Fruit fly (Drosophila melanogaster) whole organism, wandering third instar larva: ENCODE results near the gene fliI.

Experiments
- Abd-B ChIP-seq: fragments of >200 bp; optimal IDR thresholded peaks from 2 replicates; lab custom pipeline; 2017; ENCODE audit warnings: missing biosample characterization, missing genetic modification characterization
- CG32264 ChIP-seq: fragments of 200-800 bp; sonication (Bioruptor generic); optimal IDR thresholded peaks from 2 replicates; lab custom pipeline; 2016; ENCODE audit warnings: missing biosample characterization, missing genetic modification characterization
- CG9705 ChIP-seq: fragments of 200-800 bp; sonication (Bioruptor generic); optimal IDR thresholded peaks from 2 replicates; lab custom pipeline; 2018; ENCODE audit warnings: missing biosample characterization, mild to moderate bottlenecking, missing genetic modification characterization
- Dfd ChIP-seq: fragments of >200 bp; optimal IDR thresholded peaks from 2 replicates; lab custom pipeline; 2017; ENCODE audit warnings: missing biosample characterization, missing genetic modification characterization
- HLH106 ChIP-seq: fragments of 200-800 bp; optimal IDR thresholded peaks from 3 replicates; lab custom pipeline; 2019; ENCODE audit warnings: missing biosample characterization, mild to moderate bottlenecking, missing genetic modification characterization, moderate library complexity
- Hnf4 ChIP-seq: fragments of 200-800 bp; sonication (Bioruptor generic); optimal IDR thresholded peaks from 2 replicates; lab custom pipeline; 2016; ENCODE audit warnings: missing biosample characterization, mild to moderate bottlenecking, missing genetic modification characterization
- Hr78 ChIP-seq: fragments of >200 bp; optimal IDR thresholded peaks from 2 replicates; lab custom pipeline; 2017; ENCODE audit warnings: missing biosample characterization, missing genetic modification characterization
- Hr83 ChIP-seq: fragments of 200-300 bp; sonication (Bioruptor generic); optimal IDR thresholded peaks from 2 replicates; lab custom pipeline; 2016; ENCODE audit warnings: missing biosample characterization, mild to moderate bottlenecking, missing genetic modification characterization, moderate library complexity; ENCODE audit not compliant: poor library complexity, severe bottlenecking
- Jra ChIP-seq: sonication (Bioruptor generic); optimal IDR thresholded peaks from 2 replicates; lab custom pipeline; 2016; ENCODE audit warnings: missing biosample characterization, missing genetic modification characterization
- Mio ChIP-seq: sonication (Bioruptor generic); optimal IDR thresholded peaks from 2 replicates; lab custom pipeline; 2016; ENCODE audit warnings: missing biosample characterization, missing genetic modification characterization
- Myc ChIP-seq: fragments of >200 bp; optimal IDR thresholded peaks from 2 replicates; lab custom pipeline; 2017
- N ChIP-seq: fragments of >200 bp; optimal IDR thresholded peaks from 2 replicates; lab custom pipeline; 2018; ENCODE audit warnings: missing biosample characterization, missing external identifiers, missing genetic modification characterization
- OdsH ChIP-seq: fragments of 200-800 bp; sonication (Bioruptor generic); optimal IDR thresholded peaks from 2 replicates; lab custom pipeline; 2016; ENCODE audit warnings: missing biosample characterization, mild to moderate bottlenecking, missing genetic modification characterization
- Rel ChIP-seq, 2 experiments: fragments of 200-800 bp; sonication (Bioruptor generic) in 1 of 2; optimal IDR thresholded peaks; 2 replicates in 1 of 2; 3 replicates in 1 of 2; lab custom pipeline; 2016 to 2019; ENCODE audit warnings: mild to moderate bottlenecking in 2 of 2, missing biosample characterization in 2 of 2, missing genetic modification characterization in 2 of 2, moderate library complexity in 1 of 2
- Sp1 ChIP-seq: fragments of 200-800 bp; sonication (Bioruptor generic); optimal IDR thresholded peaks from 3 replicates; lab custom pipeline; 2019; ENCODE audit warnings: missing biosample characterization, mild to moderate bottlenecking, missing genetic modification characterization, moderate library complexity
- Vsx2 ChIP-seq: fragments of 200-300, 225-300 bp; sonication (Bioruptor generic); optimal IDR thresholded peaks from 2 replicates; lab custom pipeline; 2018; ENCODE audit warnings: missing biosample characterization, missing genetic modification characterization; ENCODE audit not compliant: partially characterized antibody
- br ChIP-seq: fragments of 200-800 bp; sonication (Bioruptor generic); optimal IDR thresholded peaks from 2 replicates; lab custom pipeline; 2016; ENCODE audit warnings: missing biosample characterization, missing genetic modification characterization
- brk ChIP-seq: fragments of 200-800 bp; sonication (Bioruptor generic); optimal IDR thresholded peaks from 2 replicates; lab custom pipeline; 2016; ENCODE audit warnings: missing biosample characterization, mild to moderate bottlenecking, missing genetic modification characterization
- dl ChIP-seq, 2 experiments: fragments of 175-275, 200-275 bp in 1 of 2; fragments of 200-275 bp in 1 of 2; sonication (Bioruptor generic); optimal IDR thresholded peaks; lab custom pipeline; 2018; ENCODE audit warnings: mild to moderate bottlenecking in 2 of 2, missing biosample characterization in 2 of 2, missing genetic modification characterization in 2 of 2, moderate library complexity in 2 of 2; ENCODE audit not compliant: partially characterized antibody in 2 of 2, insufficient read depth in 1 of 2
- dmrt93B ChIP-seq: fragments of 200-800 bp; sonication (Bioruptor generic); optimal IDR thresholded peaks from 2 replicates; lab custom pipeline; 2018; ENCODE audit warnings: missing biosample characterization, mild to moderate bottlenecking, missing genetic modification characterization
- ey ChIP-seq: fragments of 200-800 bp; sonication (Bioruptor generic); optimal IDR thresholded peaks from 2 replicates; lab custom pipeline; 2016; ENCODE audit warnings: missing biosample characterization, missing genetic modification characterization
- foxo ChIP-seq, 2 experiments: fragments of 200-800 bp; sonication (Bioruptor generic); optimal IDR thresholded peaks; 2 replicates in 1 of 2; 3 replicates in 1 of 2; lab custom pipeline; 2016 to 2017; ENCODE audit warnings: missing biosample characterization in 2 of 2, missing genetic modification characterization in 2 of 2
- fru ChIP-seq: fragments of 200-800 bp; sonication (Bioruptor generic); optimal IDR thresholded peaks from 3 replicates; lab custom pipeline; 2016; ENCODE audit warnings: missing biosample characterization, mild to moderate bottlenecking, missing genetic modification characterization
- h ChIP-seq: fragments of 200-800 bp; sonication (Bioruptor generic); optimal IDR thresholded peaks from 3 replicates; lab custom pipeline; 2016; ENCODE audit warnings: missing biosample characterization, mild to moderate bottlenecking, missing genetic modification characterization
- jim ChIP-seq: fragments of 175-275, 200-325 bp; sonication (Bioruptor generic); optimal IDR thresholded peaks from 2 replicates; lab custom pipeline; 2016; ENCODE audit warnings: missing biosample characterization, mild to moderate bottlenecking, missing genetic modification characterization
- lola ChIP-seq: fragments of >200 bp; optimal IDR thresholded peaks from 2 replicates; lab custom pipeline; 2017; ENCODE audit warnings: missing biosample characterization, missing genetic modification characterization
- pan ChIP-seq: fragments of >200 bp; optimal IDR thresholded peaks from 2 replicates; lab custom pipeline; 2017
- psq ChIP-seq: fragments of 200-800 bp; sonication (Bioruptor generic); optimal IDR thresholded peaks from 3 replicates; lab custom pipeline; 2017; ENCODE audit warnings: missing biosample characterization, mild to moderate bottlenecking, missing genetic modification characterization, moderate library complexity
- rgr ChIP-seq: fragments of 200-800 bp; sonication (Bioruptor generic); optimal IDR thresholded peaks from 3 replicates; lab custom pipeline; 2016; ENCODE audit warnings: missing biosample characterization, mild to moderate bottlenecking, missing genetic modification characterization
- sage ChIP-seq: fragments of 200-800 bp; sonication (Bioruptor generic); optimal IDR thresholded peaks from 2 replicates; lab custom pipeline; 2016; ENCODE audit warnings: missing biosample characterization, mild to moderate bottlenecking, missing genetic modification characterization
- sv ChIP-seq: fragments of 200-800 bp; sonication (Bioruptor generic); optimal IDR thresholded peaks from 3 replicates; lab custom pipeline; 2016; ENCODE audit warnings: missing biosample characterization, missing genetic modification characterization
- usp ChIP-seq: fragments of >200 bp; optimal IDR thresholded peaks from 2 replicates; lab custom pipeline; 2017; ENCODE audit warnings: missing biosample characterization, missing genetic modification characterization
- woc ChIP-seq: sonication (Bioruptor generic); optimal IDR thresholded peaks from 2 replicates; lab custom pipeline; 2016; ENCODE audit warnings: missing biosample characterization, mild to moderate bottlenecking, missing genetic modification characterization

The fliI gene

dm6 chrX:21351210-21351824 is 11.8 kb downstream of the fliI start:
- TF ChIP-seq psq (GFP tag; lab: Kevin White, UChicago) (peak; percentile 5), brk (GFP tag; lab: Kevin White, UChicago) (no peak), foxo (GFP tag; optimal IDR thresholded peaks at IDR 0.05; lab: Kevin White, UChicago) (no peak), Dfd (GFP tag; lab: Kevin White, UChicago) (no peak), jim (GFP tag; lab: Kevin White, UChicago) (no peak), br (no peak), Abd-B (GFP tag; lab: Kevin White, UChicago) (no peak), lola (GFP tag; lab: Kevin White, UChicago) (no peak), sage (GFP tag; lab: Kevin White, UChicago) (no peak), CG9705 (GFP tag; lab: Kevin White, UChicago) (no peak), pan (no peak), ey (GFP tag; lab: Kevin White, UChicago) (no peak), Rel (GFP tag; optimal IDR thresholded peaks at IDR 0.05; lab: Kevin White, UChicago) (no peak), Rel (tag; optimal IDR thresholded peaks at IDR 0.05; lab: Kevin White, UChicago) (peak; percentile 43), HLH106 (no peak), Sp1 (GFP tag; lab: Kevin White, UChicago) (no peak), dl (GFP tag; optimal IDR thresholded peaks at IDR 0.05; lab: Kevin White, UChicago; ENCODE audit: insufficient read depth in 1 of 2, partially characterized antibody in 2 of 2) (no peak), h (no peak), fru (GFP tag; lab: Kevin White, UChicago) (no peak), OdsH (GFP tag; lab: Kevin White, UChicago) (no peak), dmrt93B (GFP tag; lab: Kevin White, UChicago) (no peak), woc (GFP tag; lab: Kevin White, UChicago) (peak; percentile 87), Mio (GFP tag; lab: Kevin White, UChicago) (no peak), CG32264 (GFP tag; lab: Kevin White, UChicago) (no peak), N (GFP tag; lab: Kevin White, UChicago) (peak; percentile 70), Jra (GFP tag; lab: Kevin White, UChicago) (peak; percentile 5), Hr78 (GFP tag; lab: Kevin White, UChicago) (no peak), Myc (lab: Kevin White, UChicago) (peak; percentile 97), Vsx2 (GFP tag; lab: Kevin White, UChicago) (no peak), rgr (GFP tag; lab: Kevin White, UChicago) (no peak), Hr83 (no peak), sv (GFP tag; lab: Kevin White, UChicago) (no peak), Hnf4 (no peak)

dm6 chrX:21353541-21353940 is 14.0 kb downstream of the fliI start:
- TF ChIP-seq Vsx2 (GFP tag; lab: Kevin White, UChicago) (no peak), Jra (GFP tag; lab: Kevin White, UChicago) (no peak), N (GFP tag; lab: Kevin White, UChicago) (no peak), h (peak; percentile 82), rgr (GFP tag; lab: Kevin White, UChicago) (peak; percentile 48), usp (GFP tag; lab: Kevin White, UChicago) (no peak)

dm6 chrX:21357810-21358671 is 18.5 kb downstream of the fliI start, which contains the start of gene Septin1:
TSS of gene Septin1 (plus strand) at chrX:21358286.
- no peak for TF ChIP-seq Rel (GFP tag; optimal IDR thresholded peaks at IDR 0.05; lab: Kevin White, UChicago)
- peak; percentile 25 for TF ChIP-seq Rel (tag; optimal IDR thresholded peaks at IDR 0.05; lab: Kevin White, UChicago)
- peak; percentile 27 for TF ChIP-seq Sp1 (GFP tag; lab: Kevin White, UChicago)
- peak; percentile 31 for TF ChIP-seq Myc (lab: Kevin White, UChicago)
- TF ChIP-seq Hnf4, result no peak
